Worm (Caenorhabditis elegans) whole organism, L1 larva: Measurements from ENCODE around the gene btb-2.

Source experiments
- C16A3.4 ChIP-seq: fragments of 150-350 bp; optimal IDR thresholded peaks from 2 replicates; lab custom pipeline; 2014; ENCODE audit warnings: missing biosample characterization, missing genetic modification characterization
- C34B4.2 ChIP-seq: sonication (generic microtip); optimal IDR thresholded peaks from 2 replicates; lab custom pipeline; 2017; ENCODE audit warnings: mild to moderate bottlenecking, missing genetic modification characterization, missing compliant biosample characterization
- aha-1 ChIP-seq: fragments of 150-350 bp; optimal IDR thresholded peaks from 2 replicates; lab custom pipeline; 2014; ENCODE audit warnings: missing biosample characterization, missing genetic modification characterization
- blmp-1 ChIP-seq: fragments of 150-350 bp; optimal IDR thresholded peaks from 2 replicates; lab custom pipeline; 2014; ENCODE audit warnings: missing biosample characterization, missing genetic modification characterization
- ceh-8 ChIP-seq: fragments of 200-800 bp; sonication (Bioruptor generic); optimal IDR thresholded peaks from 2 replicates; lab custom pipeline; 2018; ENCODE audit warnings: mild to moderate bottlenecking, missing genetic modification characterization, moderate library complexity, missing compliant biosample characterization
- ces-1 ChIP-seq: fragments of 150-350 bp; optimal IDR thresholded peaks from 2 replicates; lab custom pipeline; 2014; ENCODE audit warnings: missing biosample characterization, missing genetic modification reagents, missing genetic modification characterization
- dsc-1 ChIP-seq: sonication (generic microtip); optimal IDR thresholded peaks from 2 replicates; lab custom pipeline; 2016; ENCODE audit warnings: mild to moderate bottlenecking, missing genetic modification characterization, missing compliant biosample characterization
- efl-1 ChIP-seq, 4 experiments: fragments of 150-350 bp; optimal IDR thresholded peaks in 3 of 4; peaks in 1 of 4; 1 replicate in 1 of 4; 2 replicates in 3 of 4; lab custom pipeline; 2014; ENCODE audit warnings: missing biosample characterization in 2 of 4, missing genetic modification characterization in 2 of 4, missing genetic modification reagents in 2 of 4
- efl-3 ChIP-seq: fragments of 200-800 bp; sonication (Bioruptor generic); optimal IDR thresholded peaks from 2 replicates; lab custom pipeline; 2018; ENCODE audit warnings: mild to moderate bottlenecking, missing genetic modification characterization, missing compliant biosample characterization
- egl-13 ChIP-seq: sonication (generic microtip); optimal IDR thresholded peaks from 2 replicates; lab custom pipeline; 2016; ENCODE audit warnings: missing genotype, missing genetic modification reagents, missing genetic modification characterization, missing compliant biosample characterization
- elt-2 ChIP-seq: sonication (generic microtip); optimal IDR thresholded peaks from 2 replicates; lab custom pipeline; 2016; ENCODE audit warnings: missing genetic modification characterization, mild to moderate bottlenecking, inconsistent platforms, missing compliant biosample characterization, missing genetic modification reagents
- fkh-4 ChIP-seq: sonication (generic microtip); optimal IDR thresholded peaks from 2 replicates; lab custom pipeline; 2016; ENCODE audit warnings: missing compliant biosample characterization, missing genetic modification characterization, borderline replicate concordance
- fos-1 ChIP-seq: fragments of 150-350 bp; optimal IDR thresholded peaks from 2 replicates; lab custom pipeline; 2014; ENCODE audit warnings: missing biosample characterization, missing genetic modification characterization
- hpl-2 ChIP-seq: fragments of 150-350 bp; optimal IDR thresholded peaks from 2 replicates; lab custom pipeline; 2014; ENCODE audit warnings: missing biosample characterization, missing genetic modification reagents, missing genetic modification characterization
- irx-1 ChIP-seq: sonication (generic microtip); optimal IDR thresholded peaks from 2 replicates; lab custom pipeline; 2016; ENCODE audit warnings: missing genetic modification characterization, missing compliant biosample characterization
- isw-1 ChIP-seq: fragments of 200-800 bp; sonication (Bioruptor generic); IDR thresholded peaks from 2 replicates; pipeline ENCODE4 v1.3.6; 2022; ENCODE audit warnings: missing genetic modification characterization, missing compliant biosample characterization
- jun-1 ChIP-seq: fragments of 150-350 bp; optimal IDR thresholded peaks from 2 replicates; lab custom pipeline; 2014; ENCODE audit warnings: missing biosample characterization, missing genetic modification reagents, missing genetic modification characterization
- lin-13 ChIP-seq: fragments of 150-350 bp; optimal IDR thresholded peaks from 2 replicates; lab custom pipeline; 2014; ENCODE audit warnings: missing biosample characterization, missing genetic modification reagents, missing genetic modification characterization
- lin-14 ChIP-seq: fragments of 200-800 bp; sonication (Bioruptor generic); optimal IDR thresholded peaks from 2 replicates; lab custom pipeline; 2018; ENCODE audit warnings: mild to moderate bottlenecking, missing genetic modification characterization, moderate library complexity, missing compliant biosample characterization
- lin-15B ChIP-seq: fragments of 150-350 bp; sonication (generic microtip); optimal IDR thresholded peaks from 3 replicates; lab custom pipeline; 2014; ENCODE audit warnings: missing biosample characterization, missing genetic modification characterization
- lir-3 ChIP-seq: sonication (generic microtip); optimal IDR thresholded peaks from 2 replicates; lab custom pipeline; 2016; ENCODE audit warnings: mild to moderate bottlenecking, missing genetic modification characterization, moderate library complexity, missing compliant biosample characterization; ENCODE audit not compliant: poor library complexity
- lsy-2 ChIP-seq, 2 experiments: fragments of 150-350 bp; optimal IDR thresholded peaks; 2 replicates each; lab custom pipeline; 2014; ENCODE audit warnings: missing biosample characterization in 2 of 2, missing genetic modification characterization in 2 of 2
- mab-9 ChIP-seq: fragments of 200-800 bp; sonication (Bioruptor generic); IDR thresholded peaks from 2 replicates; pipeline ENCODE4 v1.3.6; 2022; ENCODE audit warnings: missing genetic modification reagents, missing genetic modification characterization, missing compliant biosample characterization
- mdl-1 ChIP-seq, 2 experiments: fragments of 150-350 bp; optimal IDR thresholded peaks; 2 replicates each; lab custom pipeline; 2014 to 2017; ENCODE audit warnings: missing biosample characterization in 2 of 2, missing genetic modification characterization in 2 of 2, inconsistent platforms in 1 of 2
- mef-2 ChIP-seq: fragments of 150-350 bp; optimal IDR thresholded peaks from 2 replicates; lab custom pipeline; 2014; ENCODE audit warnings: missing biosample characterization, missing genetic modification characterization
- mep-1 ChIP-seq: fragments of 150-350 bp; optimal IDR thresholded peaks from 2 replicates; lab custom pipeline; 2014; ENCODE audit warnings: missing biosample characterization, missing genetic modification characterization
- nhr-11 ChIP-seq: fragments of 150-350 bp; optimal IDR thresholded peaks from 2 replicates; lab custom pipeline; 2014; ENCODE audit warnings: missing biosample characterization, missing genetic modification characterization
- nhr-12 ChIP-seq: sonication (generic microtip); optimal IDR thresholded peaks from 2 replicates; lab custom pipeline; 2017; ENCODE audit warnings: missing biosample characterization, missing genetic modification characterization
- nhr-20 ChIP-seq: sonication (generic microtip); optimal IDR thresholded peaks from 2 replicates; lab custom pipeline; 2016; ENCODE audit warnings: mild to moderate bottlenecking, missing genetic modification characterization, missing compliant biosample characterization
- nhr-28 ChIP-seq: fragments of 150-350 bp; optimal IDR thresholded peaks from 2 replicates; lab custom pipeline; 2014; ENCODE audit warnings: missing biosample characterization, missing genetic modification characterization
- nhr-77 ChIP-seq: fragments of 150-350 bp; optimal IDR thresholded peaks from 2 replicates; lab custom pipeline; 2014; ENCODE audit warnings: missing biosample characterization, missing genetic modification characterization
- nhr-90 ChIP-seq: sonication (generic microtip); optimal IDR thresholded peaks from 2 replicates; lab custom pipeline; 2016; ENCODE audit warnings: mild to moderate bottlenecking, missing genetic modification characterization, missing compliant biosample characterization; ENCODE audit not compliant: poor library complexity
- pax-3 ChIP-seq: fragments of 200-800 bp; sonication (Bioruptor generic); optimal IDR thresholded peaks from 2 replicates; lab custom pipeline; 2018; ENCODE audit warnings: mild to moderate bottlenecking, missing genetic modification characterization, moderate library complexity, missing compliant biosample characterization
- pqm-1 ChIP-seq: sonication (generic microtip); optimal IDR thresholded peaks from 3 replicates; lab custom pipeline; 2017; ENCODE audit warnings: missing biosample characterization, missing genetic modification characterization
- snpc-4 ChIP-seq: fragments of 150-350 bp; optimal IDR thresholded peaks from 2 replicates; lab custom pipeline; 2014; ENCODE audit warnings: missing biosample characterization, missing genetic modification characterization
- sox-4 ChIP-seq: sonication (generic microtip); optimal IDR thresholded peaks from 2 replicates; lab custom pipeline; 2016; ENCODE audit warnings: missing genetic modification characterization, missing compliant biosample characterization
- sup-37 ChIP-seq: fragments of 200-800 bp; sonication (Bioruptor generic); optimal IDR thresholded peaks from 2 replicates; lab custom pipeline; 2018; ENCODE audit warnings: mild to moderate bottlenecking, missing genetic modification characterization, missing compliant biosample characterization
- tbx-2 ChIP-seq: sonication (generic microtip); optimal IDR thresholded peaks from 2 replicates; lab custom pipeline; 2016; ENCODE audit warnings: missing genetic modification characterization, missing compliant biosample characterization
- tlp-1 ChIP-seq: fragments of 150-350 bp; optimal IDR thresholded peaks from 2 replicates; lab custom pipeline; 2014; ENCODE audit warnings: missing biosample characterization, missing genetic modification characterization
- unc-130 ChIP-seq: fragments of 150-350 bp; optimal IDR thresholded peaks from 2 replicates; lab custom pipeline; 2017; ENCODE audit warnings: missing biosample characterization, missing genetic modification characterization, inconsistent platforms
- unc-30 ChIP-seq: sonication (generic microtip); optimal IDR thresholded peaks from 2 replicates; lab custom pipeline; 2017; ENCODE audit warnings: missing biosample characterization, missing genetic modification characterization
- unc-62 ChIP-seq: fragments of 150-350 bp; optimal IDR thresholded peaks from 2 replicates; lab custom pipeline; 2014; ENCODE audit warnings: missing biosample characterization, missing genetic modification reagents, missing genetic modification characterization
- unc-86 ChIP-seq: sonication (generic microtip); optimal IDR thresholded peaks from 2 replicates; lab custom pipeline; 2016; ENCODE audit warnings: missing genetic modification characterization, missing compliant biosample characterization
- vab-15 ChIP-seq: sonication (generic microtip); optimal IDR thresholded peaks from 2 replicates; lab custom pipeline; 2017; ENCODE audit warnings: missing genotype, mild to moderate bottlenecking, missing genetic modification characterization, missing compliant biosample characterization
- xbp-1 ChIP-seq: sonication (generic microtip); optimal IDR thresholded peaks from 2 replicates; lab custom pipeline; 2016; ENCODE audit warnings: missing genetic modification characterization, missing compliant biosample characterization
- zag-1 ChIP-seq: fragments of 150-350 bp; optimal IDR thresholded peaks from 2 replicates; lab custom pipeline; 2014; ENCODE audit warnings: missing biosample characterization, missing genetic modification characterization
- zip-4 ChIP-seq: fragments of 200-800 bp; sonication (Bioruptor generic); optimal IDR thresholded peaks from 2 replicates; lab custom pipeline; 2018; ENCODE audit warnings: mild to moderate bottlenecking, missing genetic modification characterization, moderate library complexity, missing compliant biosample characterization
- ztf-4 ChIP-seq: fragments of 150-350 bp; optimal IDR thresholded peaks from 2 replicates; lab custom pipeline; 2014; ENCODE audit warnings: missing biosample characterization, missing genetic modification characterization

Gene btb-2

ce11 chrII:6370110-6370509 is 31.6 kb upstream of the btb-2 start (continued):
- TF ChIP-seq lin-14 (GFP tag; lab: Kevin White, UChicago) = peak; percentile 96
- TF ChIP-seq efl-3 (GFP tag; lab: Kevin White, UChicago) = no peak
- TF ChIP-seq efl-1 (optimal IDR thresholded peaks at IDR 0.05; lab: Kevin White, UChicago) = peak; percentile 84 to 90
- peak; percentile 71 to 97 for TF ChIP-seq efl-1 (GFP tag; optimal IDR thresholded peaks at IDR 0.05 in 1 of 2; lab: Kevin White, UChicago)
- TF ChIP-seq nhr-20 (tag; lab: Kevin White, UChicago) = peak; percentile 91
- no peak for TF ChIP-seq fos-1 (tag; lab: Kevin White, UChicago)
- TF ChIP-seq isw-1 (GFP tag; lab: Robert Waterston, UW) = peak; percentile 85
- peak; percentile 65 for TF ChIP-seq irx-1 (tag; lab: Kevin White, UChicago)
- peak; percentile 87 to 89 for TF ChIP-seq lsy-2 (tag; optimal IDR thresholded peaks at IDR 0.05; lab: Kevin White, UChicago)
- TF ChIP-seq tbx-2 (tag; lab: Kevin White, UChicago) = peak; percentile 87
- no peak for TF ChIP-seq aha-1 (tag; lab: Kevin White, UChicago)
- TF ChIP-seq snpc-4 = peak; percentile 50
- TF ChIP-seq mab-9 (GFP tag; lab: Robert Waterston, UW) = 0 out of 2 replicates have a peak, but pooled peaks have one; percentile 34
- no peak for TF ChIP-seq vab-15
- no peak for TF ChIP-seq ces-1 (GFP tag; lab: Kevin White, UChicago)
- no peak for TF ChIP-seq nhr-28
- peak; percentile 56 for TF ChIP-seq elt-2 (tag; lab: Kevin White, UChicago)
- TF ChIP-seq unc-86 (tag; lab: Kevin White, UChicago) = peak; percentile 80
- TF ChIP-seq C16A3.4 (tag; lab: Kevin White, UChicago) = peak; percentile 81
- TF ChIP-seq, all 84 proteins: peak for 50

ce11 chrII:6371003-6371402 is 30.7 kb upstream of the btb-2 start, which contains the start of gene lin-23:
lin-23 (plus strand) TSS chrII:6371303.
- no peak for TF ChIP-seq pqm-1 (tag; lab: Kevin White, UChicago)
- TF ChIP-seq zip-4 (GFP tag; lab: Kevin White, UChicago) = no peak
- TF ChIP-seq blmp-1 (tag; lab: Kevin White, UChicago) = no peak
- TF ChIP-seq sox-4 (tag; lab: Kevin White, UChicago) = no peak
- TF ChIP-seq mef-2 (tag; lab: Kevin White, UChicago) = no peak
- TF ChIP-seq pax-3 = no peak
- TF ChIP-seq tlp-1 (tag; lab: Kevin White, UChicago) = no peak
- no peak for TF ChIP-seq mep-1 (tag; lab: Kevin White, UChicago)
- no peak for TF ChIP-seq aha-1 (tag; lab: Kevin White, UChicago)
- TF ChIP-seq ceh-8 = no peak
- TF ChIP-seq lir-3 = no peak
- TF ChIP-seq mdl-1 (tag; optimal IDR thresholded peaks at IDR 0.05; lab: Kevin White, UChicago) = no peak
- no peak for TF ChIP-seq egl-13 (tag; lab: Kevin White, UChicago)
- TF ChIP-seq nhr-20 (tag; lab: Kevin White, UChicago) = no peak
- TF ChIP-seq dsc-1 = no peak
- no peak for TF ChIP-seq nhr-12
- no peak for TF ChIP-seq lin-15B
- no peak for TF ChIP-seq lin-14 (GFP tag; lab: Kevin White, UChicago)
- no peak for TF ChIP-seq vab-15
- TF ChIP-seq nhr-77 (tag; lab: Kevin White, UChicago) = no peak

ce11 chrII:6373361-6373760 is 28.4 kb upstream of the btb-2 start:
- TF ChIP-seq pqm-1 (tag; lab: Kevin White, UChicago) (no peak), ztf-4 (tag; lab: Kevin White, UChicago) (no peak), C34B4.2 (tag; lab: Kevin White, UChicago) (no peak), nhr-90 (tag; lab: Kevin White, UChicago) (no peak)

ce11 chrII:6374646-6375045 is 27.1 kb upstream of the btb-2 start:
- TF ChIP-seq xbp-1 (tag; lab: Kevin White, UChicago) = no peak
- TF ChIP-seq elt-2 (tag; lab: Kevin White, UChicago) = peak; percentile 78
- no peak for TF ChIP-seq sup-37 (GFP tag; lab: Kevin White, UChicago)
- no peak for TF ChIP-seq unc-62 (GFP tag; lab: Kevin White, UChicago)
- TF ChIP-seq unc-30 (tag; lab: Kevin White, UChicago) = no peak
- TF ChIP-seq nhr-20 (tag; lab: Kevin White, UChicago) = no peak
- peak; percentile 23 for TF ChIP-seq nhr-90 (tag; lab: Kevin White, UChicago)
- TF ChIP-seq nhr-11 (tag; lab: Kevin White, UChicago) = no peak
- TF ChIP-seq unc-130 = no peak
- TF ChIP-seq blmp-1 (tag; lab: Kevin White, UChicago) = no peak
- TF ChIP-seq isw-1 (GFP tag; lab: Robert Waterston, UW) = no peak
- TF ChIP-seq lin-13 (GFP tag; lab: Kevin White, UChicago) = no peak
- TF ChIP-seq fkh-4 (tag; lab: Kevin White, UChicago) = no peak
- no peak for TF ChIP-seq jun-1 (tag; lab: Kevin White, UChicago)
- peak; percentile 29 for TF ChIP-seq hpl-2 (GFP tag; lab: Kevin White, UChicago)
- TF ChIP-seq C16A3.4 (tag; lab: Kevin White, UChicago) = no peak
- no peak for TF ChIP-seq zag-1 (tag; lab: Kevin White, UChicago)
- no peak for TF ChIP-seq efl-3 (GFP tag; lab: Kevin White, UChicago)
- TF ChIP-seq mab-9 (GFP tag; lab: Robert Waterston, UW) = no peak
